Worm (Caenorhabditis elegans) whole organism, L1 larva: Measurements from ENCODE around the gene T05H4.4.

Source experiments
- fos-1 ChIP-seq: fragments of 150-350 bp; optimal IDR thresholded peaks from 2 replicates; lab custom pipeline; 2014; ENCODE audit warnings: missing biosample characterization, missing genetic modification characterization
- irx-1 ChIP-seq: sonication (generic microtip); optimal IDR thresholded peaks from 2 replicates; lab custom pipeline; 2016; ENCODE audit warnings: missing genetic modification characterization, missing compliant biosample characterization
- nhr-20 ChIP-seq: sonication (generic microtip); optimal IDR thresholded peaks from 2 replicates; lab custom pipeline; 2016; ENCODE audit warnings: mild to moderate bottlenecking, missing genetic modification characterization, missing compliant biosample characterization
- nhr-237 ChIP-seq: fragments of 150-350 bp; optimal IDR thresholded peaks from 2 replicates; lab custom pipeline; 2014; ENCODE audit warnings: missing biosample characterization, missing genetic modification characterization

- TF ChIP-seq nhr-237 (tag; lab: Kevin White, UChicago) = no peak
- TF ChIP-seq nhr-20 = no peak
- no peak for TF ChIP-seq fos-1 (tag; lab: Kevin White, UChicago)
- no peak for TF ChIP-seq irx-1
Observed at ce11 chrV:6448356-6448755, 9.7 kb downstream of the T05H4.4 start, which contains the start of gene fbxa-196.
